In the genomic region with DNA sequence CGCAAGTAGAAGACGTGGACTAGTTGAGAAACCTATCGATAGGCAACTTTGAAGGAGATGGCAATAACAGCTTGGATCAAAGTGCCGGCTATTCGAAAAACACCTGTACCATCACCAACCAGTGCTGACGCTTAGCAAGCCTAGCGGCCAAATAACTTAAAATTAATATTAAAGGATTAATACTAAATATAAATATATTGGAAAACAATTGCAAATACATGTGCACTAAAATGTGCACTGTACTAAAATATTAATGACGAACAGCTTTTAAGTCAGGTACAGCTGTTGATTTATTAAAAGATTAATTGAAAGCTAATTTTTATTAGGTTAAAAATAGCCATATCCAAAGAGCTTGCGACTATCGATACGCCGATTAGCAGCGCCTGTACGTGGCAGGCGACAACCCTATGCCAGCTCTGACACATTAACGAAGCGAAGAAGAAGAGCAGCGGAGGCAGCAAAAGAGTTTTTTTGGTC, we compare ENCODE assay signal across 1 fruit fly cellular context.
A peak's percentile ranks its signal among the peaks of the same experiment; 100 is the strongest.
TF ChIP-seq lines count a peak whose summit lies in the region.

Gene CG9302 (minus strand): TSS at position 51 of the 477 bp plus-strand sequence.
Gene beta'COP (plus strand): TSS at position 415 of the 477 bp plus-strand sequence.

TF ChIP-seq in whole organism, embryonic, 481 proteins besides CTCF, POLR2A, EP300 and RAD21 (continued from another document and continues in another):
- peak; percentile 56 for TF ChIP-seq fd3F (GFP tag; optimal IDR thresholded peaks at IDR 0.05; lab: Kevin White, UChicago)
- no peak for TF ChIP-seq sqz (GFP tag; optimal IDR thresholded peaks at IDR 0.05; lab: Kevin White, UChicago)
- peak; percentile 33 for TF ChIP-seq CG7987 (GFP tag; optimal IDR thresholded peaks at IDR 0.05; lab: Kevin White, UChicago)
- TF ChIP-seq PHDP (tag; optimal IDR thresholded peaks at IDR 0.05; lab: Kevin White, UChicago) = peak; percentile 56
- no peak for TF ChIP-seq CG14667 (GFP tag; IDR thresholded peaks at IDR 0.05; lab: Robert Waterston, UW)
- no peak for TF ChIP-seq aop (GFP tag; IDR thresholded peaks at IDR 0.05; lab: Robert Waterston, UW)
- TF ChIP-seq wek (GFP tag; optimal IDR thresholded peaks at IDR 0.05; lab: Kevin White, UChicago) = no peak
- peak; percentile 66 for TF ChIP-seq Chrac-16 (GFP tag; optimal IDR thresholded peaks at IDR 0.05; lab: Kevin White, UChicago)
- peak; percentile 67 for TF ChIP-seq CG15514 (GFP tag; optimal IDR thresholded peaks at IDR 0.05; lab: Kevin White, UChicago)
- TF ChIP-seq danr (GFP tag; IDR thresholded peaks at IDR 0.05; lab: Robert Waterston, UW) = peak; percentile 47; the same call in 1 of the 2 replicates
- no peak for TF ChIP-seq Atf6 (GFP tag; IDR thresholded peaks at IDR 0.05; lab: Robert Waterston, UW)
- no peak for TF ChIP-seq dan (GFP tag; IDR thresholded peaks at IDR 0.05; lab: Robert Waterston, UW)
- TF ChIP-seq en (GFP tag; optimal IDR thresholded peaks at IDR 0.05; lab: Kevin White, UChicago) = no peak
- TF ChIP-seq CG1603 (tag; optimal IDR thresholded peaks at IDR 0.05; lab: Kevin White, UChicago) = no peak
- TF ChIP-seq E2f1 (GFP tag; IDR thresholded peaks at IDR 0.05; lab: Robert Waterston, UW) = no peak
- peak; percentile 81 for TF ChIP-seq phol (tag; optimal IDR thresholded peaks at IDR 0.05; lab: Kevin White, UChicago)
- TF ChIP-seq Dip2 (GFP tag; IDR thresholded peaks at IDR 0.05; lab: Robert Waterston, UW) = no peak
- peak; percentile 81 for TF ChIP-seq grau (tag; optimal IDR thresholded peaks at IDR 0.05; lab: Kevin White, UChicago)
- no peak for TF ChIP-seq CG3407 (GFP tag; optimal IDR thresholded peaks at IDR 0.05; lab: Kevin White, UChicago)
- peak; percentile 83 for TF ChIP-seq CG13775 (GFP tag; optimal IDR thresholded peaks at IDR 0.05; lab: Kevin White, UChicago)
- peak; percentile 52 for TF ChIP-seq Xrp1 (GFP tag; IDR thresholded peaks at IDR 0.05; lab: Robert Waterston, UW)
- TF ChIP-seq CG9932 (GFP tag; IDR thresholded peaks at IDR 0.05; lab: Robert Waterston, UW) = peak; percentile 81
- TF ChIP-seq zfh2 (GFP tag; optimal IDR thresholded peaks at IDR 0.05; lab: Kevin White, UChicago) = peak; percentile 64
- TF ChIP-seq CG33557 (GFP tag; optimal IDR thresholded peaks at IDR 0.05; lab: Kevin White, UChicago) = peak; percentile 65
- TF ChIP-seq vvl (GFP tag; IDR thresholded peaks at IDR 0.05; lab: Robert Waterston, UW) = no peak
- TF ChIP-seq Bteb2 (GFP tag; optimal IDR thresholded peaks at IDR 0.05; lab: Kevin White, UChicago) = no peak
- no peak for TF ChIP-seq gt (GFP tag; IDR thresholded peaks at IDR 0.05; lab: Robert Waterston, UW)
- 0 out of 3 replicates have a peak, but pooled peaks have one; percentile 23 for TF ChIP-seq CG7963 (GFP tag; IDR thresholded peaks at IDR 0.05; lab: Robert Waterston, UW; ENCODE audit: partially characterized antibody)
- peak in 1 of 2 experiments; percentile 37 for TF ChIP-seq insv (GFP tag; optimal IDR thresholded peaks at IDR 0.05; lab: Kevin White, UChicago)
- no peak for TF ChIP-seq cwo (GFP tag; optimal IDR thresholded peaks at IDR 0.05; lab: Kevin White, UChicago)
- peak; percentile 42 for TF ChIP-seq HmgZ (tag; optimal IDR thresholded peaks at IDR 0.05; lab: Kevin White, UChicago)
- TF ChIP-seq pzg (GFP tag; optimal IDR thresholded peaks at IDR 0.05; lab: Kevin White, UChicago) = peak; percentile 35
- no peak; the same call in 1 of the 2 replicates for TF ChIP-seq CG14014 (GFP tag; IDR thresholded peaks at IDR 0.05; lab: Robert Waterston, UW)
- TF ChIP-seq Dfd (GFP tag; optimal IDR thresholded peaks at IDR 0.05; lab: Kevin White, UChicago) = no peak
- TF ChIP-seq CG2129 (GFP tag; IDR thresholded peaks at IDR 0.05; lab: Robert Waterston, UW; ENCODE audit: partially characterized antibody) = no peak
- peak; percentile 48 for TF ChIP-seq bab2 (GFP tag; optimal IDR thresholded peaks at IDR 0.05; lab: Kevin White, UChicago)
- TF ChIP-seq Adf1 (GFP tag; IDR thresholded peaks at IDR 0.05; lab: Robert Waterston, UW) = peak; percentile 48; the same call in 1 of the 2 replicates
- TF ChIP-seq HLH54F (GFP tag; optimal IDR thresholded peaks at IDR 0.05; lab: Kevin White, UChicago) = peak; percentile 51
- TF ChIP-seq CG1024 (GFP tag; IDR thresholded peaks at IDR 0.05; lab: Robert Waterston, UW) = no peak
- TF ChIP-seq Opbp (GFP tag; IDR thresholded peaks at IDR 0.05; lab: Robert Waterston, UW; ENCODE audit: partially characterized antibody) = peak; percentile 68
- no peak for TF ChIP-seq corto (GFP tag; optimal IDR thresholded peaks at IDR 0.05; lab: Kevin White, UChicago)
- TF ChIP-seq CG8281 (tag; optimal IDR thresholded peaks at IDR 0.05; lab: Kevin White, UChicago) = no peak
- peak; percentile 65 for TF ChIP-seq twi (tag; optimal IDR thresholded peaks at IDR 0.05; lab: Kevin White, UChicago)
- TF ChIP-seq Pdp1 (GFP tag; optimal IDR thresholded peaks at IDR 0.05; lab: Kevin White, UChicago) = peak; percentile 15 to 57
- no peak; the same call in 2 of the 3 replicates for TF ChIP-seq ase (GFP tag; IDR thresholded peaks at IDR 0.05; lab: Robert Waterston, UW)
- no peak for TF ChIP-seq Hand (GFP tag; optimal IDR thresholded peaks at IDR 0.05; lab: Kevin White, UChicago)
- TF ChIP-seq Atf3 (GFP tag; optimal IDR thresholded peaks at IDR 0.05; lab: Kevin White, UChicago) = no peak
- peak; percentile 49; the same call in 1 of the 2 replicates for TF ChIP-seq hbn (GFP tag; IDR thresholded peaks at IDR 0.05; lab: Robert Waterston, UW; ENCODE audit: partially characterized antibody)
- no peak for TF ChIP-seq CG3163 (GFP tag; optimal IDR thresholded peaks at IDR 0.05; lab: Kevin White, UChicago)
- TF ChIP-seq CG15073 (GFP tag; optimal IDR thresholded peaks at IDR 0.05; lab: Kevin White, UChicago) = no peak
- TF ChIP-seq CG8944 (GFP tag; optimal IDR thresholded peaks at IDR 0.05; lab: Kevin White, UChicago) = peak; percentile 43
- TF ChIP-seq Spps (tag; optimal IDR thresholded peaks at IDR 0.05; lab: Kevin White, UChicago) = peak; percentile 12
- TF ChIP-seq pros (GFP tag; optimal IDR thresholded peaks at IDR 0.05; lab: Kevin White, UChicago) = no peak
- TF ChIP-seq CG18599 (GFP tag; optimal IDR thresholded peaks at IDR 0.05; lab: Kevin White, UChicago) = no peak
- no peak for TF ChIP-seq Deaf1 (tag; optimal IDR thresholded peaks at IDR 0.05; lab: Kevin White, UChicago)
- peak; percentile 68 for TF ChIP-seq Dref (GFP tag; IDR thresholded peaks at IDR 0.05; lab: Robert Waterston, UW)
- no peak for TF ChIP-seq sim (GFP tag; IDR thresholded peaks at IDR 0.05; lab: Robert Waterston, UW)
- TF ChIP-seq vfl (GFP tag; optimal IDR thresholded peaks at IDR 0.05; lab: Kevin White, UChicago) = peak; percentile 19
- peak; percentile 1 for TF ChIP-seq p53 (GFP tag; optimal IDR thresholded peaks at IDR 0.05; lab: Kevin White, UChicago)
- peak; percentile 21 for TF ChIP-seq slp2 (GFP tag; optimal IDR thresholded peaks at IDR 0.05; lab: Kevin White, UChicago)
- TF ChIP-seq CG1602 (GFP tag; optimal IDR thresholded peaks at IDR 0.05; lab: Kevin White, UChicago) = peak; percentile 49
- TF ChIP-seq CG17912 (GFP tag; optimal IDR thresholded peaks at IDR 0.05; lab: Kevin White, UChicago) = peak; percentile 48
- TF ChIP-seq ranshi (GFP tag; IDR thresholded peaks at IDR 0.05; lab: Robert Waterston, UW) = 0 out of 2 replicates have a peak, but pooled peaks have one; percentile 35
- peak; percentile 46 for TF ChIP-seq CG32532 (GFP tag; IDR thresholded peaks at IDR 0.05; lab: Robert Waterston, UW)
- no peak for TF ChIP-seq Nf-YB (GFP tag; optimal IDR thresholded peaks at IDR 0.05; lab: Kevin White, UChicago)
- no peak for TF ChIP-seq CG12299 (tag; optimal IDR thresholded peaks at IDR 0.05; lab: Kevin White, UChicago)
- no peak for TF ChIP-seq CG12236 (GFP tag; optimal IDR thresholded peaks at IDR 0.05; lab: Kevin White, UChicago)
- peak; percentile 9 for TF ChIP-seq CG7928 (GFP tag; optimal IDR thresholded peaks at IDR 0.05; lab: Kevin White, UChicago)
- peak; percentile 15; the same call in 1 of the 2 replicates for TF ChIP-seq CG8765 (GFP tag; IDR thresholded peaks at IDR 0.05; lab: Robert Waterston, UW)
- peak; percentile 79 for TF ChIP-seq CG15696 (tag; optimal IDR thresholded peaks at IDR 0.05; lab: Kevin White, UChicago)
- TF ChIP-seq ftz-f1 (GFP tag; optimal IDR thresholded peaks at IDR 0.05; lab: Kevin White, UChicago) = no peak
- TF ChIP-seq tap (tag; optimal IDR thresholded peaks at IDR 0.05; lab: Kevin White, UChicago) = no peak
- TF ChIP-seq eve (GFP tag; optimal IDR thresholded peaks at IDR 0.05; lab: Kevin White, UChicago) = no peak
- no peak for TF ChIP-seq CG1832 (GFP tag; optimal IDR thresholded peaks at IDR 0.05; lab: Kevin White, UChicago)
- no peak for TF ChIP-seq CG6254 (GFP tag; optimal IDR thresholded peaks at IDR 0.05; lab: Kevin White, UChicago)
- TF ChIP-seq CG5953 (GFP tag; IDR thresholded peaks at IDR 0.05; lab: Robert Waterston, UW) = no peak
- TF ChIP-seq CG34376 (GFP tag; optimal IDR thresholded peaks at IDR 0.05; lab: Kevin White, UChicago) = no peak
- peak; percentile 34 for TF ChIP-seq CG9876 (GFP tag; optimal IDR thresholded peaks at IDR 0.05; lab: Kevin White, UChicago)
- no peak for TF ChIP-seq jing (GFP tag; optimal IDR thresholded peaks at IDR 0.05; lab: Kevin White, UChicago)
- peak; percentile 68 for TF ChIP-seq trem (tag; optimal IDR thresholded peaks at IDR 0.05; lab: Kevin White, UChicago)
- TF ChIP-seq Hmr (GFP tag; optimal IDR thresholded peaks at IDR 0.05; lab: Kevin White, UChicago) = no peak
- no peak for TF ChIP-seq pb (GFP tag; optimal IDR thresholded peaks at IDR 0.05; lab: Kevin White, UChicago)
- TF ChIP-seq amos (GFP tag; IDR thresholded peaks at IDR 0.05; lab: Robert Waterston, UW; ENCODE audit: partially characterized antibody) = peak; percentile 63
- peak; percentile 82 for TF ChIP-seq knrl (GFP tag; IDR thresholded peaks at IDR 0.05; lab: Robert Waterston, UW; ENCODE audit: partially characterized antibody)
- peak; percentile 81 for TF ChIP-seq CG2712 (tag; optimal IDR thresholded peaks at IDR 0.05; lab: Kevin White, UChicago)
- TF ChIP-seq ci (GFP tag; IDR thresholded peaks at IDR 0.05; lab: Robert Waterston, UW) = no peak
- TF ChIP-seq Camta (GFP tag; optimal IDR thresholded peaks at IDR 0.05; lab: Kevin White, UChicago) = no peak
- no peak; the same call in 1 of the 2 replicates for TF ChIP-seq CG7372 (GFP tag; IDR thresholded peaks at IDR 0.05; lab: Robert Waterston, UW)
- no peak for TF ChIP-seq ap (GFP tag; IDR thresholded peaks at IDR 0.05; lab: Robert Waterston, UW)
- 0 out of 2 replicates have a peak, but pooled peaks have one; percentile 17 for TF ChIP-seq onecut (GFP tag; IDR thresholded peaks at IDR 0.05; lab: Robert Waterston, UW)
- peak; percentile 69 for TF ChIP-seq CG10209 (GFP tag; optimal IDR thresholded peaks at IDR 0.05; lab: Kevin White, UChicago)
- TF ChIP-seq CG12659 (GFP tag; optimal IDR thresholded peaks at IDR 0.05; lab: Kevin White, UChicago) = peak; percentile 89
- no peak for TF ChIP-seq Eip74EF (GFP tag; optimal IDR thresholded peaks at IDR 0.05; lab: Kevin White, UChicago)
- TF ChIP-seq Tbp (GFP tag; optimal IDR thresholded peaks at IDR 0.05; lab: Kevin White, UChicago) = no peak
- peak; percentile 33 for TF ChIP-seq CG13123 (GFP tag; optimal IDR thresholded peaks at IDR 0.05; lab: Kevin White, UChicago)
- TF ChIP-seq MBD-R2 (GFP tag; IDR thresholded peaks at IDR 0.05; lab: Robert Waterston, UW) = peak; percentile 66
- peak; percentile 77 for TF ChIP-seq B-H2 (GFP tag; optimal IDR thresholded peaks at IDR 0.05; lab: Kevin White, UChicago)
- peak; percentile 78 for TF ChIP-seq CG13424 (tag; optimal IDR thresholded peaks at IDR 0.05; lab: Kevin White, UChicago)
- no peak for TF ChIP-seq C15 (GFP tag; IDR thresholded peaks at IDR 0.05; lab: Robert Waterston, UW)
- no peak for TF ChIP-seq Drgx (GFP tag; IDR thresholded peaks at IDR 0.05; lab: Robert Waterston, UW)
- TF ChIP-seq her (GFP tag; optimal IDR thresholded peaks at IDR 0.05; lab: Kevin White, UChicago) = no peak
- TF ChIP-seq Nf-YA (GFP tag; IDR thresholded peaks at IDR 0.05; lab: Robert Waterston, UW) = no peak
- TF ChIP-seq Sry-β (GFP tag; optimal IDR thresholded peaks at IDR 0.05; lab: Kevin White, UChicago) = peak; percentile 98
- TF ChIP-seq gcm2 (GFP tag; optimal IDR thresholded peaks at IDR 0.05; lab: Kevin White, UChicago) = no peak
- TF ChIP-seq odd (GFP tag; optimal IDR thresholded peaks at IDR 0.05; lab: Kevin White, UChicago) = no peak
- TF ChIP-seq CG15601 (tag; optimal IDR thresholded peaks at IDR 0.05; lab: Kevin White, UChicago) = peak; percentile 68
- TF ChIP-seq CG9215 (GFP tag; IDR thresholded peaks at IDR 0.05; lab: Robert Waterston, UW) = peak; percentile 74
- no peak for TF ChIP-seq CG17568 (GFP tag; optimal IDR thresholded peaks at IDR 0.05; lab: Kevin White, UChicago)
- peak; percentile 62 for TF ChIP-seq Usf (GFP tag; optimal IDR thresholded peaks at IDR 0.05; lab: Kevin White, UChicago)
- TF ChIP-seq CG10543 (GFP tag; optimal IDR thresholded peaks at IDR 0.05; lab: Kevin White, UChicago) = peak; percentile 84
- peak; percentile 56; the same call in 1 of the 3 replicates for TF ChIP-seq CG7357 (GFP tag; IDR thresholded peaks at IDR 0.05; lab: Robert Waterston, UW)
- no peak for TF ChIP-seq CG5180 (GFP tag; optimal IDR thresholded peaks at IDR 0.05; lab: Kevin White, UChicago)
- TF ChIP-seq CG14965 (GFP tag; optimal IDR thresholded peaks at IDR 0.05; lab: Kevin White, UChicago; ENCODE audit: borderline replicate concordance) = no peak
- peak; percentile 47 for TF ChIP-seq pum (GFP tag; optimal IDR thresholded peaks at IDR 0.05; lab: Kevin White, UChicago)
- peak; percentile 72; the same call in 1 of the 2 replicates for TF ChIP-seq CG3847 (GFP tag; IDR thresholded peaks at IDR 0.05; lab: Robert Waterston, UW)
- TF ChIP-seq CG8290 (GFP tag; optimal IDR thresholded peaks at IDR 0.05; lab: Kevin White, UChicago) = peak; percentile 47
- peak in 1 of 2 experiments; percentile 15 for TF ChIP-seq CG8290 (tag; optimal IDR thresholded peaks at IDR 0.05; lab: Kevin White, UChicago)
- TF ChIP-seq hb (GFP tag; IDR thresholded peaks at IDR 0.05; lab: Robert Waterston, UW; ENCODE audit: partially characterized antibody) = 0 out of 3 replicates have a peak, but pooled peaks have one; percentile 21
- no peak for TF ChIP-seq pnt (GFP tag; optimal IDR thresholded peaks at IDR 0.05; lab: Kevin White, UChicago)
- TF ChIP-seq Gug (GFP tag; IDR thresholded peaks at IDR 0.05; lab: Robert Waterston, UW) = peak; percentile 49; the same call in 1 of the 4 replicates
- peak; percentile 78 for TF ChIP-seq CG2120 (GFP tag; optimal IDR thresholded peaks at IDR 0.05; lab: Kevin White, UChicago)
- peak; percentile 60 for TF ChIP-seq CG9437 (GFP tag; optimal IDR thresholded peaks at IDR 0.05; lab: Kevin White, UChicago)
- TF ChIP-seq CG13287 (GFP tag; IDR thresholded peaks at IDR 0.05; lab: Robert Waterston, UW; ENCODE audit: partially characterized antibody) = peak; percentile 74
- TF ChIP-seq NC2β (GFP tag; optimal IDR thresholded peaks at IDR 0.05; lab: Kevin White, UChicago) = no peak
